Worm (Caenorhabditis elegans): Measurements from ENCODE around the gene F26F12.4.

DNA sequence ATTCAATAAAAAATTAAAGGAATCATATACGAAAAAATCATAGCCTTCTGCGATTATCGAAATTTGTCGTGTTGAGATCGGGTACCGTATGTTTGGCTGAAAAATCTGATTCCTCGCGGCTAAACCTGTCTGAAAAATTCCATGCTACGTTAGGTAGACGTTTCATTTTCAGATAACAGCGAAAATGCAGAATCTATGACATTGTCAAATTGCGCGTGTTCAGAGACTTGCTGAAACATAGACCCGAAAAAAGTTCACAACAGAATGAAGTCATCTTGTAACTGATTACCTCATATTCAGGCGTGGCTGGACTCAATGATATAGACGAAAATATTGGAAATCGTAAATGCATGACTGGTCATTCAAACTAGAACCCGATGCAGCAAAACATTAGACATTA, 35.6 kb downstream of the F26F12.4 start, which contains the start of gene srh-76:
- TF ChIP-seq pqm-1 (tag; optimal IDR thresholded peaks at IDR 0.05): no peak
- TF ChIP-seq tbx-2 (tag; optimal IDR thresholded peaks at IDR 0.05): no peak
- TF ChIP-seq fkh-6 (tag; optimal IDR thresholded peaks at IDR 0.05): no peak
- no peak for TF ChIP-seq fkh-10 (GFP tag; optimal IDR thresholded peaks at IDR 0.05)
- TF ChIP-seq nfya-1 (tag; optimal IDR thresholded peaks at IDR 0.05): no peak
- TF ChIP-seq pag-3 (tag; optimal IDR thresholded peaks at IDR 0.05; ENCODE audit: borderline replicate concordance): no peak
- no peak for TF ChIP-seq ceh-18 (tag; optimal IDR thresholded peaks at IDR 0.05)
- TF ChIP-seq fax-1 (tag; optimal IDR thresholded peaks at IDR 0.05): no peak
- TF ChIP-seq nhr-11 (tag; optimal IDR thresholded peaks at IDR 0.05): no peak
- TF ChIP-seq ceh-9 (tag; optimal IDR thresholded peaks at IDR 0.05): no peak
- TF ChIP-seq elt-2 (tag; optimal IDR thresholded peaks at IDR 0.05): no peak
- no peak for TF ChIP-seq lim-6 (tag; optimal IDR thresholded peaks at IDR 0.05)
- no peak for TF ChIP-seq dmd-4 (tag; optimal IDR thresholded peaks at IDR 0.05; ENCODE audit: borderline replicate concordance)
- TF ChIP-seq dve-1 (tag; optimal IDR thresholded peaks at IDR 0.05): no peak

Data from whole organism, late embryonic.